Worm (Caenorhabditis elegans) whole organism, L4 larva: Measurements from ENCODE around the gene F22H10.2.

Source experiments
- F49E8.2 ChIP-seq: sonication (generic microtip); optimal IDR thresholded peaks from 2 replicates; lab custom pipeline; 2016; ENCODE audit warnings: missing compliant biosample characterization, mild to moderate bottlenecking, missing genetic modification characterization, borderline replicate concordance
- Y48G9A.11 ChIP-seq: fragments of 200-800 bp; sonication (Bioruptor generic); IDR thresholded peaks from 2 replicates; pipeline ENCODE4 v1.3.6; 2022; ENCODE audit warnings: missing genetic modification reagents, missing genetic modification characterization, missing compliant biosample characterization
- ceh-62 ChIP-seq: sonication (generic microtip); optimal IDR thresholded peaks from 2 replicates; lab custom pipeline; 2017; ENCODE audit warnings: missing biosample characterization, missing genetic modification characterization
- ceh-82 ChIP-seq: sonication (generic microtip); optimal IDR thresholded peaks from 2 replicates; lab custom pipeline; 2017; ENCODE audit warnings: missing biosample characterization, missing genetic modification characterization
- ctbp-1 ChIP-seq: fragments of 200-800 bp; sonication (Bioruptor generic); IDR thresholded peaks from 2 replicates; pipeline ENCODE4 v1.3.6; 2022; ENCODE audit warnings: missing genetic modification reagents, missing genetic modification characterization, missing compliant biosample characterization
- dmd-6 ChIP-seq: fragments of 200-800 bp; sonication (Bioruptor generic); IDR thresholded peaks from 2 replicates; pipeline ENCODE4 v1.3.6; 2022; ENCODE audit warnings: missing genetic modification reagents, missing genetic modification characterization, missing compliant biosample characterization
- lin-13 ChIP-seq: fragments of 150-350 bp; optimal IDR thresholded peaks from 2 replicates; lab custom pipeline; 2014; ENCODE audit warnings: missing biosample characterization, missing genetic modification reagents, missing genetic modification characterization
- lin-15B ChIP-seq: fragments of 150-350 bp; sonication (generic microtip); optimal IDR thresholded peaks from 3 replicates; lab custom pipeline; 2014; ENCODE audit warnings: missing biosample characterization, missing genetic modification characterization
- mxl-2 ChIP-seq: fragments of 200-800 bp; sonication (Bioruptor generic); conservative IDR thresholded peaks from 2 replicates; pipeline ENCODE4 v1.3.6; 2022; ENCODE audit warnings: missing genetic modification reagents, missing genetic modification characterization, missing compliant biosample characterization
- nhr-10 ChIP-seq: fragments of 150-350 bp; optimal IDR thresholded peaks from 2 replicates; lab custom pipeline; 2014; ENCODE audit warnings: missing biosample characterization, missing genetic modification characterization
- skn-1 ChIP-seq: fragments of 150-350 bp; optimal IDR thresholded peaks from 2 replicates; lab custom pipeline; 2014; ENCODE audit warnings: missing biosample characterization, missing genetic modification characterization
- unc-62 ChIP-seq, 3 experiments: fragments of 150-350 bp in 1 of 3; sonication (generic microtip); optimal IDR thresholded peaks in 2 of 3; peaks in 1 of 3; 1 replicate in 1 of 3; 2 replicates in 2 of 3; lab custom pipeline; 2014 to 2017; ENCODE audit warnings: missing biosample characterization in 3 of 3, missing genetic modification characterization in 3 of 3, missing genetic modification reagents in 3 of 3, missing genotype in 1 of 3
- zfp-2 ChIP-seq: sonication (generic microtip); optimal IDR thresholded peaks from 2 replicates; lab custom pipeline; 2016; ENCODE audit warnings: mild to moderate bottlenecking, missing genetic modification characterization, missing compliant biosample characterization
- ztf-11 ChIP-seq: fragments of 150-350 bp; optimal IDR thresholded peaks from 2 replicates; lab custom pipeline; 2014; ENCODE audit warnings: missing biosample characterization, missing genetic modification characterization

- TF ChIP-seq ceh-82 (tag; lab: Kevin White, UChicago) (no peak), ztf-11 (tag; lab: Kevin White, UChicago) (no peak), F49E8.2 (tag; lab: Kevin White, UChicago) (no peak), unc-62 (GFP tag; optimal IDR thresholded peaks at IDR 0.05 in 1 of 2; lab: Kevin White, UChicago) (no peak), unc-62 (tag; optimal IDR thresholded peaks at IDR 0.05; lab: Kevin White, UChicago) (no peak), lin-15B (tag; lab: Kevin White, UChicago) (no peak), nhr-10 (tag; lab: Kevin White, UChicago) (no peak), ceh-62 (tag; lab: Kevin White, UChicago) (no peak), skn-1 (no peak), zfp-2 (tag; lab: Kevin White, UChicago) (no peak), ctbp-1 (GFP tag; lab: Robert Waterston, UW) (no peak), dmd-6 (GFP tag; lab: Robert Waterston, UW) (no peak), mxl-2 (GFP tag; lab: Robert Waterston, UW) (no peak), Y48G9A.11 (GFP tag; lab: Robert Waterston, UW) (no peak), lin-13 (GFP tag; lab: Kevin White, UChicago) (peak; percentile 36)
Observed at ce11 chrX:16721930-16722329, 42.6 kb downstream of the F22H10.2 start.
